Fruit fly (Drosophila melanogaster): ENCODE data around the gene Mi-2.

Gene Mi-2

DNA sequence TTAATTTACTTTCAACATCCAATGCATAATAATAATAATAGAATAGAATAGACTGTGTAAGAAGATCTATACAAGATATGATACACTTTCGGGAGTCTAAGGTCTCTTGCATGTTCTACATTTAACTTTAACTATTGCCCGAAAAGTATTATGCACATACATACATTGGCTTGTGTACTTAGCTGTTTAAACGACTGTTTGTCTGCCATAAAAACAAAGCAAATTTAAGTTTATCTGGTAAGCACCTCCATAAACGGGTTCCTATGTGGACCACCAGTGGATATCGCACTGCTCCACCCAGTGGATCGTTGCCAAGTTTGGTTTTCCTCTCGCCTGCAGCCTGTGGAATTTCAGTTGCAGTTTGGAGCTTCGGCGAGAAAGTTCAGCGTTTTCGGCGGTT lies 63.1 kb downstream of the Mi-2 start (continued):
- TF ChIP-seq CG31365 (tag; optimal IDR thresholded peaks at IDR 0.05) (peak; percentile 30), Eip74EF (GFP tag; optimal IDR thresholded peaks at IDR 0.05) (no peak), fd3F (GFP tag; optimal IDR thresholded peaks at IDR 0.05) (peak; percentile 17), eyg (GFP tag; optimal IDR thresholded peaks at IDR 0.05) (peak; percentile 61), CG15269 (tag; optimal IDR thresholded peaks at IDR 0.05) (peak; percentile 27), CG10654 (GFP tag; optimal IDR thresholded peaks at IDR 0.05) (no peak), al (GFP tag; IDR thresholded peaks at IDR 0.05) (no peak), ham (GFP tag; IDR thresholded peaks at IDR 0.05) (no peak), Antp (GFP tag; optimal IDR thresholded peaks at IDR 0.05) (peak; percentile 10), CG12299 (tag; optimal IDR thresholded peaks at IDR 0.05) (peak; percentile 29), caup (GFP tag; optimal IDR thresholded peaks at IDR 0.05; ENCODE audit: severe bottlenecking) (peak; percentile 41), Neu2 (GFP tag; optimal IDR thresholded peaks at IDR 0.05; ENCODE audit: borderline replicate concordance) (no peak), HHEX (GFP tag; optimal IDR thresholded peaks at IDR 0.05) (peak; percentile 41), CG7271 (tag; optimal IDR thresholded peaks at IDR 0.05) (no peak), CG15514 (GFP tag; optimal IDR thresholded peaks at IDR 0.05) (peak; percentile 47), gfzf (GFP tag; optimal IDR thresholded peaks at IDR 0.05) (no peak), CG1792 (GFP tag; optimal IDR thresholded peaks at IDR 0.05) (no peak), CG1233 (GFP tag; optimal IDR thresholded peaks at IDR 0.05) (peak; percentile 13), Side (GFP tag; optimal IDR thresholded peaks at IDR 0.05) (peak; percentile 3), zf30C (GFP tag; optimal IDR thresholded peaks at IDR 0.05) (no peak), CG12071 (GFP tag; optimal IDR thresholded peaks at IDR 0.05) (peak; percentile 71), mirr (GFP tag; optimal IDR thresholded peaks at IDR 0.05) (peak; percentile 59), CG17361 (GFP tag; IDR thresholded peaks at IDR 0.05) (no peak), CG6765 (GFP tag; optimal IDR thresholded peaks at IDR 0.05) (peak; percentile 7), CG13775 (GFP tag; optimal IDR thresholded peaks at IDR 0.05) (no peak), tap (tag; optimal IDR thresholded peaks at IDR 0.05) (peak; percentile 25), grau (tag; optimal IDR thresholded peaks at IDR 0.05) (peak; percentile 2), fd96Cb (tag; optimal IDR thresholded peaks at IDR 0.05) (no peak), Atf6 (GFP tag; IDR thresholded peaks at IDR 0.05) (no peak), BtbVII (GFP tag; optimal IDR thresholded peaks at IDR 0.05) (peak; percentile 69), Vsx1 (GFP tag; optimal IDR thresholded peaks at IDR 0.05) (peak; percentile 63), HLH3B (GFP tag; IDR thresholded peaks at IDR 0.05) (0 out of 2 replicates have a peak, but pooled peaks have one; percentile 6), CG2875 (GFP tag; optimal IDR thresholded peaks at IDR 0.05) (peak; percentile 64), CG13296 (GFP tag; optimal IDR thresholded peaks at IDR 0.05) (peak; percentile 67), HmgZ (tag; optimal IDR thresholded peaks at IDR 0.05) (peak; percentile 8), pnt (GFP tag; optimal IDR thresholded peaks at IDR 0.05) (no peak), CG17912 (GFP tag; optimal IDR thresholded peaks at IDR 0.05) (peak; percentile 21), PHDP (tag; optimal IDR thresholded peaks at IDR 0.05) (peak; percentile 42), odd (GFP tag; optimal IDR thresholded peaks at IDR 0.05) (peak; percentile 16)

dm6 chr3L:19845907-19846301 lies 64.1 kb downstream of the Mi-2 start:
- TF ChIP-seq Dref (GFP tag; IDR thresholded peaks at IDR 0.05) = no peak
- TF ChIP-seq Jarid2 (GFP tag; optimal IDR thresholded peaks at IDR 0.05) = no peak
- peak in 1 of 2 experiments; percentile 34 for TF ChIP-seq Pdp1 (GFP tag; optimal IDR thresholded peaks at IDR 0.05)

Measured in whole organism, embryonic.